Worm (Caenorhabditis elegans) whole organism, young adult: ENCODE data around the gene srx-68.

Experiments used
- F39B2.1 ChIP-seq: fragments of 200-800 bp; sonication (Bioruptor generic); IDR thresholded peaks from 2 replicates; pipeline ENCODE4 v1.3.6; 2022; ENCODE audit warnings: missing genetic modification reagents, missing genetic modification characterization, missing compliant biosample characterization
- ama-1 ChIP-seq, 3 experiments: fragments of 150-350 bp in 1 of 3; sonication (generic microtip) in 2 of 3; optimal IDR thresholded peaks; 2 replicates each; lab custom pipeline; 2014 to 2018; ENCODE audit warnings: missing biosample characterization in 2 of 3, missing genetic modification characterization in 2 of 3, missing genetic modification reagents in 2 of 3
- atf-7 ChIP-seq: sonication (generic microtip); optimal IDR thresholded peaks from 2 replicates; lab custom pipeline; 2017; ENCODE audit warnings: mild to moderate bottlenecking, missing genetic modification characterization, missing compliant biosample characterization
- attf-5 ChIP-seq: fragments of 200-800 bp; sonication (Bioruptor generic); optimal IDR thresholded peaks from 2 replicates; lab custom pipeline; 2018; ENCODE audit warnings: mild to moderate bottlenecking, missing genetic modification characterization, missing compliant biosample characterization
- dox-1 ChIP-seq: fragments of 200-800 bp; sonication (Bioruptor generic); IDR thresholded peaks from 2 replicates; pipeline ENCODE4 v1.3.6; 2022; ENCODE audit warnings: missing genetic modification reagents, missing genetic modification characterization, missing compliant biosample characterization
- dpl-1 ChIP-seq: fragments of 150-350 bp; optimal IDR thresholded peaks from 2 replicates; lab custom pipeline; 2014; ENCODE audit warnings: missing biosample characterization, missing genetic modification reagents, missing genetic modification characterization
- gei-17 ChIP-seq: fragments of 200-800 bp; sonication (Bioruptor generic); optimal IDR thresholded peaks from 2 replicates; lab custom pipeline; 2018; ENCODE audit warnings: mild to moderate bottlenecking, missing genetic modification characterization, missing compliant biosample characterization
- lin-35 ChIP-seq, 3 experiments: fragments of 150-350 bp in 2 of 3; sonication (generic microtip) in 1 of 3; optimal IDR thresholded peaks; 2 replicates each; lab custom pipeline; 2014 to 2018; ENCODE audit warnings: missing biosample characterization in 3 of 3, missing genetic modification characterization in 3 of 3, missing genetic modification reagents in 3 of 3
- lsl-1 ChIP-seq: fragments of 200-800 bp; sonication (Bioruptor generic); optimal IDR thresholded peaks from 2 replicates; lab custom pipeline; 2018; ENCODE audit warnings: mild to moderate bottlenecking, missing genetic modification characterization, moderate library complexity, missing compliant biosample characterization
- pha-4 ChIP-seq: fragments of 150-350 bp; sonication (generic microtip); optimal IDR thresholded peaks from 2 replicates; lab custom pipeline; 2014; ENCODE audit warnings: missing biosample characterization, missing genetic modification reagents, missing genetic modification characterization
- snpc-4 ChIP-seq, 5 experiments: fragments of 150-350 bp in 1 of 5; sonication (generic microtip) in 4 of 5; optimal IDR thresholded peaks; 2 replicates each; lab custom pipeline; 2014 to 2018; ENCODE audit warnings: missing genetic modification characterization in 5 of 5, missing biosample characterization in 3 of 5, antibody characterized with exemption in 2 of 5, mild to moderate bottlenecking in 2 of 5, missing compliant biosample characterization in 2 of 5, missing genotype in 2 of 5, moderate library complexity in 2 of 5, missing genetic modification reagents in 1 of 5
- xnd-1 ChIP-seq: sonication (generic microtip); optimal IDR thresholded peaks from 2 replicates; lab custom pipeline; 2016; ENCODE audit warnings: missing genotype, missing genetic modification reagents, missing genetic modification characterization, missing compliant biosample characterization
- ztf-22 ChIP-seq: fragments of 200-800 bp; sonication (Bioruptor generic); optimal IDR thresholded peaks from 2 replicates; lab custom pipeline; 2018; ENCODE audit warnings: mild to moderate bottlenecking, missing genetic modification characterization, moderate library complexity, missing compliant biosample characterization

DNA sequence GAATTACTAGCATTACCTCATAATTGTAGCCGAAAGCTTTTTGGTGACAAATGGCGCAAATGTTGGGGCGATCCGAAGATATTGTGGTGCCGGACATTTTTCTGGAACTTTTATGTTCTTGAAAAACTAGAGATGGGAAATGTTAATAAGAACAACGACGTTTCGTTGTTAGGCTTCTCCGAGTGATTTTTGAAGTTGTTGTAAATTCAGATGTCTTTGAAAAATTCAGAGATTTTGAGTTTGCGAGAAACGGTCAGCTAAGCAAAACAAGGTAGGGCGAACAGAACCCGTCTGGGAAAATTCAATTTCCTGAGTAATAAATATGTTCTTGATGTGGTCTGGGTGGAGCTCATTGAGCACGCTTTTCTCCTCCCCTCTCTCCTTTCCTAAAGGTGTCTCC lies 26.5 kb upstream of the srx-68 start, which contains the start of gene nhr-124:
- TF ChIP-seq pha-4 (tag; lab: Kevin White, UChicago) = no peak
- TF ChIP-seq dox-1 = no peak
- no peak for TF ChIP-seq gei-17 (GFP tag; lab: Kevin White, UChicago)
- no peak for TF ChIP-seq ztf-22 (GFP tag; lab: Kevin White, UChicago)
- TF ChIP-seq xnd-1 (tag; lab: Kevin White, UChicago) = no peak
- TF ChIP-seq atf-7 (tag; lab: Kevin White, UChicago) = no peak
- TF ChIP-seq lin-35 (GFP tag; optimal IDR thresholded peaks at IDR 0.05; lab: Kevin White, UChicago) = no peak
- TF ChIP-seq lsl-1 (GFP tag; lab: Kevin White, UChicago) = no peak
- no peak for TF ChIP-seq F39B2.1
- no peak for TF ChIP-seq dpl-1 (GFP tag; lab: Kevin White, UChicago)
- TF ChIP-seq ama-1 (optimal IDR thresholded peaks at IDR 0.05; lab: Kevin White, UChicago) = no peak
- no peak for TF ChIP-seq ama-1 (GFP tag; optimal IDR thresholded peaks at IDR 0.05; lab: Kevin White, UChicago)
- TF ChIP-seq attf-5 (GFP tag; lab: Kevin White, UChicago) = no peak
- TF ChIP-seq snpc-4 (GFP tag; optimal IDR thresholded peaks at IDR 0.05; lab: Kevin White, UChicago) = no peak
- TF ChIP-seq snpc-4 (tag; optimal IDR thresholded peaks at IDR 0.05; lab: Kevin White, UChicago) = no peak
